Worm (Caenorhabditis elegans): ENCODE results near the gene suca-1.

ce11 chrX:10916194-10916593, 16.3 kb upstream of the suca-1 start:
- TF ChIP-seq nhr-129 (tag; optimal IDR thresholded peaks at IDR 0.05) (no peak), nhr-25 (tag; optimal IDR thresholded peaks at IDR 0.05) (no peak), nhr-12 (tag; optimal IDR thresholded peaks at IDR 0.05) (no peak), ztf-4 (tag; optimal IDR thresholded peaks at IDR 0.05) (no peak), unc-62 (GFP tag; optimal IDR thresholded peaks at IDR 0.05) (no peak), unc-55 (GFP tag; optimal IDR thresholded peaks at IDR 0.05) (no peak)
